Worm (Caenorhabditis elegans): ENCODE data around the gene gex-4.

DNA sequence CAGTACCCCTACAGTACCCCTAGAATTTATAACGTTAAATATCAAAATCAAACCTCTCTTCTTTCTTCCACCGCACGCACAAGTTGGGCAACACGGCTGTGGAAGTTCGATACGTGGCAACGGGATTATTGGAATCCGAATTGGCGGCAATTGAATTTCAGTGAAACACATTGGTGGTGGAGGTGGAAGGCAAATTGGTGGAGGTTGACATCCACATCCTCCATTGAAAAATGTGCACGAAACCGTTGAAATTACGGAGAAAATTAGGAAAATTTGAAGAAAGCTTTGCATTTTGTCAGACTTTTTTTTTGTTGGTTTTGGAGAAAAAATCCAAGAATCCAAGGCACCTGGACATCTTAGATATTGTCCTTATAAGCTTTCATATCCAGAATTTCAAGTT is 16.9 kb upstream of the gex-4 start:
- no peak for TF ChIP-seq che-1 (tag; optimal IDR thresholded peaks at IDR 0.05)
- TF ChIP-seq dmd-4 (tag; optimal IDR thresholded peaks at IDR 0.05; ENCODE audit: borderline replicate concordance) = no peak
- TF ChIP-seq hlh-30 (tag; optimal IDR thresholded peaks at IDR 0.05; ENCODE audit: insufficient read depth) = no peak
- TF ChIP-seq ama-1 (optimal IDR thresholded peaks at IDR 0.05) = no peak
- no peak for TF ChIP-seq odd-2 (tag; optimal IDR thresholded peaks at IDR 0.05)
- TF ChIP-seq C38D4.7 (GFP tag; optimal IDR thresholded peaks at IDR 0.05) = no peak
- TF ChIP-seq tbx-7 (tag; optimal IDR thresholded peaks at IDR 0.05) = no peak
- TF ChIP-seq gmeb-2 (tag; optimal IDR thresholded peaks at IDR 0.05) = no peak
- TF ChIP-seq pha-4 (tag; optimal IDR thresholded peaks at IDR 0.05) = no peak
- TF ChIP-seq unc-86 (tag; optimal IDR thresholded peaks at IDR 0.05) = no peak
- no peak for TF ChIP-seq ets-4 (tag; optimal IDR thresholded peaks at IDR 0.05)
- no peak for TF ChIP-seq pqm-1 (tag; optimal IDR thresholded peaks at IDR 0.05)
- no peak for TF ChIP-seq ceh-19 (GFP tag; optimal IDR thresholded peaks at IDR 0.05)
- no peak for TF ChIP-seq nhr-11 (tag; optimal IDR thresholded peaks at IDR 0.05)
